Fruit fly (Drosophila melanogaster) whole organism, embryonic: ENCODE results near the gene pnt.

Experiments used
- Atf-2 ChIP-seq: fragments of 200-800 bp; sonication (Bioruptor generic); optimal IDR thresholded peaks from 2 replicates; lab custom pipeline; 2016; ENCODE audit warnings: missing biosample characterization, missing genetic modification characterization
- Awh ChIP-seq: fragments of 200-800 bp; sonication (Bioruptor generic); IDR thresholded peaks from 2 replicates; pipeline ENCODE4, ENCODE4 v1.3.6; 2022; ENCODE audit warnings: missing biosample characterization, missing genetic modification characterization
- CG10462 ChIP-seq: fragments of 200-800 bp; sonication (Bioruptor generic); optimal IDR thresholded peaks from 2 replicates; lab custom pipeline; 2016; ENCODE audit warnings: missing biosample characterization, missing genetic modification characterization
- CG12744 ChIP-seq: fragments of 200-800 bp; sonication (Bioruptor generic); optimal IDR thresholded peaks from 2 replicates; lab custom pipeline; 2016; ENCODE audit warnings: missing biosample characterization, missing genetic modification characterization
- CG12769 ChIP-seq: fragments of 200-800 bp; sonication (Bioruptor generic); optimal IDR thresholded peaks from 2 replicates; lab custom pipeline; 2019; ENCODE audit warnings: missing biosample characterization, mild to moderate bottlenecking, missing genetic modification characterization, moderate library complexity
- CG13123 ChIP-seq: fragments of 200-800 bp; sonication (Bioruptor generic); optimal IDR thresholded peaks from 2 replicates; lab custom pipeline; 2016; ENCODE audit warnings: missing biosample characterization, missing genetic modification characterization
- CG15696 ChIP-seq: fragments of 200-800 bp; sonication (Bioruptor generic); optimal IDR thresholded peaks from 2 replicates; lab custom pipeline; 2019; ENCODE audit warnings: missing biosample characterization, mild to moderate bottlenecking, missing genetic modification characterization, moderate library complexity
- CG17186 ChIP-seq: fragments of 200-800 bp; sonication (Bioruptor generic); optimal IDR thresholded peaks from 3 replicates; lab custom pipeline; 2017; ENCODE audit warnings: missing biosample characterization, missing genetic modification reagents, missing genetic modification characterization
- CG1792 ChIP-seq: fragments of 200-800 bp; sonication (Bioruptor generic); optimal IDR thresholded peaks from 2 replicates; lab custom pipeline; 2016; ENCODE audit warnings: missing biosample characterization, missing genetic modification characterization
- CG18262 ChIP-seq: fragments of 200-800 bp; optimal IDR thresholded peaks from 3 replicates; lab custom pipeline; 2019; ENCODE audit warnings: missing biosample characterization, mild to moderate bottlenecking, missing genetic modification characterization, moderate library complexity
- CG1832 ChIP-seq: fragments of 200-800 bp; sonication (Bioruptor generic); optimal IDR thresholded peaks from 2 replicates; lab custom pipeline; 2017; ENCODE audit warnings: missing biosample characterization, mild to moderate bottlenecking, missing genetic modification characterization, inconsistent platforms
- CG18619 ChIP-seq: fragments of 200-800 bp; sonication (Bioruptor generic); optimal IDR thresholded peaks from 3 replicates; lab custom pipeline; 2017; ENCODE audit warnings: missing biosample characterization, mild to moderate bottlenecking, missing genetic modification characterization
- CG18764 ChIP-seq: fragments of 200-800 bp; sonication (Bioruptor generic); optimal IDR thresholded peaks from 3 replicates; lab custom pipeline; 2016; ENCODE audit warnings: missing biosample characterization, missing genetic modification characterization
- CG2678 ChIP-seq: fragments of 200-800 bp; sonication (Bioruptor generic); optimal IDR thresholded peaks from 3 replicates; lab custom pipeline; 2019; ENCODE audit warnings: missing biosample characterization, mild to moderate bottlenecking, missing genetic modification characterization, moderate library complexity
- CG2875 ChIP-seq: fragments of 200-800 bp; sonication (Bioruptor generic); optimal IDR thresholded peaks from 2 replicates; lab custom pipeline; 2017; ENCODE audit warnings: missing biosample characterization, mild to moderate bottlenecking, missing genetic modification characterization, missing genetic modification reagents
- CG30431 ChIP-seq: fragments of 200-800 bp; sonication (Bioruptor generic); optimal IDR thresholded peaks from 2 replicates; lab custom pipeline; 2017; ENCODE audit warnings: missing biosample characterization, missing genetic modification characterization
- CG31224 ChIP-seq: fragments of 200-800 bp; sonication (Bioruptor generic); IDR thresholded peaks from 2 replicates; pipeline ENCODE4 v1.3.6; 2022; ENCODE audit warnings: missing biosample characterization, missing genetic modification characterization
- CG31388 ChIP-seq: fragments of 200-800 bp; sonication (Bioruptor generic); optimal IDR thresholded peaks from 2 replicates; lab custom pipeline; 2016; ENCODE audit warnings: missing biosample characterization, missing genetic modification characterization
- CG4404 ChIP-seq: fragments of 200-800 bp; sonication (Bioruptor generic); IDR thresholded peaks from 2 replicates; pipeline ENCODE4 v1.3.6; 2022; ENCODE audit warnings: missing biosample characterization, missing genetic modification characterization
- CG6683 ChIP-seq: fragments of 200-800 bp; sonication (Bioruptor generic); optimal IDR thresholded peaks from 2 replicates; lab custom pipeline; 2017; ENCODE audit warnings: missing biosample characterization, mild to moderate bottlenecking, missing genetic modification characterization, missing genetic modification reagents
- CG8924 ChIP-seq: fragments of 200-800 bp; optimal IDR thresholded peaks from 3 replicates; lab custom pipeline; 2019; ENCODE audit warnings: missing biosample characterization, mild to moderate bottlenecking, missing genetic modification characterization, moderate library complexity
- CG9876 ChIP-seq: fragments of 200-800 bp; sonication (Bioruptor generic); optimal IDR thresholded peaks from 2 replicates; lab custom pipeline; 2016; ENCODE audit warnings: missing biosample characterization, missing genetic modification characterization
- Camta ChIP-seq: fragments of 200-800 bp; sonication (Bioruptor generic); optimal IDR thresholded peaks from 2 replicates; lab custom pipeline; 2016; ENCODE audit warnings: missing biosample characterization, missing genetic modification characterization
- D19A ChIP-seq: fragments of 200-800 bp; optimal IDR thresholded peaks from 3 replicates; lab custom pipeline; 2019; ENCODE audit warnings: missing biosample characterization, mild to moderate bottlenecking, missing genetic modification characterization, moderate library complexity
- Dfd ChIP-seq, 2 experiments: fragments of >200 bp; optimal IDR thresholded peaks; 2 replicates each; lab custom pipeline; 2017; ENCODE audit warnings: missing biosample characterization in 2 of 2, missing genetic modification characterization in 2 of 2
- Doc2 ChIP-seq: fragments of 200-800 bp; sonication (Bioruptor generic); IDR thresholded peaks from 2 replicates; pipeline ENCODE4 v1.3.6; 2022; ENCODE audit warnings: missing biosample characterization, missing genetic modification characterization
- Fer3 ChIP-seq: fragments of 200-800 bp; sonication (Bioruptor generic); optimal IDR thresholded peaks from 2 replicates; lab custom pipeline; 2018; ENCODE audit warnings: missing biosample characterization, mild to moderate bottlenecking, missing genetic modification characterization, moderate library complexity
- HLH4C ChIP-seq: fragments of 200-800 bp; sonication (Bioruptor generic); IDR thresholded peaks from 3 replicates; pipeline ENCODE4 v1.3.6; 2022; ENCODE audit warnings: missing biosample characterization, missing genetic modification characterization; ENCODE audit not compliant: partially characterized antibody
- Hmr ChIP-seq: fragments of 200-800 bp; sonication (Bioruptor generic); optimal IDR thresholded peaks from 3 replicates; lab custom pipeline; 2017; ENCODE audit warnings: mild to moderate bottlenecking, missing biosample characterization, missing genetic modification reagents, missing genetic modification characterization
- Max ChIP-seq: fragments of 200-800 bp; sonication (Bioruptor generic); optimal IDR thresholded peaks from 2 replicates; lab custom pipeline; 2016; ENCODE audit warnings: missing biosample characterization, mild to moderate bottlenecking, missing genetic modification characterization
- Oli ChIP-seq: fragments of 200-800 bp; sonication (Bioruptor generic); optimal IDR thresholded peaks from 2 replicates; lab custom pipeline; 2018; ENCODE audit warnings: missing biosample characterization, mild to moderate bottlenecking, missing genetic modification characterization, moderate library complexity
- Spps ChIP-seq: fragments of 200-800 bp; sonication (Bioruptor generic); optimal IDR thresholded peaks from 2 replicates; lab custom pipeline; 2018; ENCODE audit warnings: missing biosample characterization, mild to moderate bottlenecking, missing genetic modification characterization
- Sry-β ChIP-seq: fragments of 200-800 bp; sonication (Bioruptor generic); optimal IDR thresholded peaks from 2 replicates; lab custom pipeline; 2018; ENCODE audit warnings: missing biosample characterization, mild to moderate bottlenecking, missing genetic modification characterization, moderate library complexity
- ab ChIP-seq: fragments of 200-800 bp; sonication (Bioruptor generic); optimal IDR thresholded peaks from 2 replicates; lab custom pipeline; 2016; ENCODE audit warnings: missing biosample characterization, missing genetic modification characterization
- cato ChIP-seq: fragments of 200-800 bp; sonication (Bioruptor generic); optimal IDR thresholded peaks from 2 replicates; lab custom pipeline; 2016; ENCODE audit warnings: missing biosample characterization, missing genetic modification characterization, borderline replicate concordance
- chif ChIP-seq, 2 experiments: fragments of 200-800 bp; sonication (Bioruptor generic); optimal IDR thresholded peaks; 3 replicates each; lab custom pipeline; 2016; ENCODE audit warnings: missing biosample characterization in 2 of 2, missing genetic modification characterization in 2 of 2
- croc ChIP-seq: fragments of 200-800 bp; sonication (Bioruptor generic); conservative IDR thresholded peaks from 3 replicates; pipeline ENCODE4 v1.3.6; 2022; ENCODE audit warnings: missing biosample characterization, missing genetic modification characterization
- dan ChIP-seq: fragments of 200-800 bp; sonication (Bioruptor generic); IDR thresholded peaks from 2 replicates; pipeline ENCODE4 v1.3.6; 2022; ENCODE audit warnings: missing biosample characterization, missing genetic modification characterization
- dmrt99B ChIP-seq: fragments of 200-800 bp; sonication (Bioruptor generic); optimal IDR thresholded peaks from 2 replicates; lab custom pipeline; 2018; ENCODE audit warnings: missing biosample characterization, mild to moderate bottlenecking, missing genetic modification characterization, moderate library complexity
- eve ChIP-seq, 2 experiments: fragments of >200 bp; optimal IDR thresholded peaks; 2 replicates each; lab custom pipeline; 2017; ENCODE audit warnings: missing biosample characterization in 2 of 2, missing genetic modification characterization in 2 of 2
- fu2 ChIP-seq: fragments of 200-800 bp; sonication (Bioruptor generic); optimal IDR thresholded peaks from 2 replicates; lab custom pipeline; 2016; ENCODE audit warnings: missing biosample characterization, missing genetic modification characterization
- kay ChIP-seq: fragments of 200-800 bp; sonication (Bioruptor generic); optimal IDR thresholded peaks from 2 replicates; lab custom pipeline; 2016; ENCODE audit warnings: missing biosample characterization, missing genetic modification characterization
- lab ChIP-seq: fragments of 200-800 bp; sonication (Bioruptor generic); optimal IDR thresholded peaks from 3 replicates; lab custom pipeline; 2017; ENCODE audit warnings: missing biosample characterization, missing genetic modification characterization, mild to moderate bottlenecking, moderate library complexity, missing genetic modification reagents
- luna ChIP-seq: fragments of 200-800 bp; sonication (Bioruptor generic); optimal IDR thresholded peaks from 2 replicates; lab custom pipeline; 2016; ENCODE audit warnings: missing biosample characterization, missing genetic modification characterization
- nom ChIP-seq: fragments of 200-800 bp; sonication (Bioruptor generic); optimal IDR thresholded peaks from 2 replicates; lab custom pipeline; 2017; ENCODE audit warnings: missing biosample characterization, missing genetic modification characterization, mild to moderate bottlenecking, moderate library complexity, missing genetic modification reagents
- peb ChIP-seq: fragments of 200-800 bp; sonication (Bioruptor generic); IDR thresholded peaks from 2 replicates; pipeline ENCODE4 v1.3.6; 2022; ENCODE audit warnings: missing biosample characterization, missing genetic modification characterization
- row ChIP-seq: fragments of 200-800 bp; sonication (Bioruptor generic); IDR thresholded peaks from 3 replicates; pipeline ENCODE4 v1.3.6; 2022; ENCODE audit warnings: missing biosample characterization, missing genetic modification characterization
- toy ChIP-seq: fragments of 200-800 bp; sonication (Bioruptor generic); IDR thresholded peaks from 2 replicates; pipeline ENCODE4 v1.3.6; 2022; ENCODE audit warnings: missing biosample characterization, missing genetic modification characterization

pnt gene

DNA sequence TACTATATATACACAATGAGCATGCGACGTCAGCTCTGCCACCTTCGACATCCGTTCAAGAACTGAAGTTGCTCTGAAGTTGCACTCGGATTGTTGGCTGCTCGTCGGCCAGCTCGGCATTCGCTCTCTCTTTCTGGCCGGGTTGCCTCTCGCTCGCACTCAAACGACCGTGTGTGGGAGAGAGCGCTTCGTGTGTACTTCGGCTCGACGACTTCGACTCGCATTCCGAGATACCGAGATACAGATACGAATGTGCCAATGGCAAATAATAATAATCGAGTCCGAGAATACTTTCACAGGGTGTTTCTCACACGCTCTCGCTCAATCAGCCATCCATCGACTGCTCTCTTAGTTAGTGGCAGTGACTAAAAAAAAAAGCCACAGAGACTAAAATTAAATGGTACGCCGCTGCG, 50.6 kb downstream of the pnt start (continued):
- TF ChIP-seq CG10462 (GFP tag; lab: Kevin White, UChicago) (no peak), CG1792 (GFP tag; lab: Kevin White, UChicago) (no peak), eve (GFP tag; optimal IDR thresholded peaks at IDR 0.05; lab: Kevin White, UChicago) (no peak), Sry-β (no peak), toy (GFP tag; lab: Robert Waterston, UW) (no peak), Doc2 (GFP tag; lab: Robert Waterston, UW) (no peak)

DNA sequence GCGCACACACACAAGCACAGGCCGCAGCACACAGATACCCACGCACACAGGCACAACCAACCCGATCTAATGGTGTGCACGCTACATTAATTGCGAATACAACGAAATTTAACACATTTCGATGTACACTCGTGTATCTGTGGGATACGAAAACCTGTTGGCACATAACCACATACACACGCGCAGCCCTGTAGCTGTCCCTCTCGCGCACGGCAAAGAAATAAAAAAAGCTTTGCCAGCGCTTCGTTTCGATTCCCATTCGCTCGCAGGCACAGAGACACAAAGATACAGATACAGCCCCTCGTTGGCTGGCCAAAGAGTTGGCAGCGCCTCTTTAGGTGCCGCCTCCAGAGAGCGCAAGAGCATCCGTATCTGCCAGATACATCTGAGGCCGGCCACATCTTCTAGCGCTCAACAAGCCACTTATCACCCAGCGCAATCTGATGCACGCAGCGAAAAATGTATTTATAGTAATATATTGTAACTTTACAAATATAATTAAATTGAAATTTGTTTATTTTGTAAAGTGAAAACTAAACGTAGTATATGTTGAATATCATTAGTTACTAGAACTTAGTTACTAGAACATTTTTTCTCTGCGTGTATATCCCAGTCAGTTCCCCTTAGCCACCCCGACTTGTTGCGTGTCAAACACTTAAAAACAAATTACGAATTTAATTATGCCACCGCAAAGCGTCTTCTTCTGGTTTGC, 52.7 kb downstream of the pnt start:
- TF ChIP-seq Awh (GFP tag; lab: Robert Waterston, UW) (peak; percentile 16; the same call in 1 of the 2 replicates), cato (GFP tag; lab: Kevin White, UChicago) (peak; percentile 19), CG18262 (tag; lab: Kevin White, UChicago) (peak; percentile 79), CG4404 (GFP tag; lab: Robert Waterston, UW) (peak; percentile 54), CG13123 (no peak), Atf-2 (GFP tag; lab: Kevin White, UChicago) (no peak), dan (GFP tag; lab: Robert Waterston, UW) (no peak), Hmr (GFP tag; lab: Kevin White, UChicago) (no peak), CG18764 (GFP tag; lab: Kevin White, UChicago) (peak; percentile 1), CG2875 (GFP tag; lab: Kevin White, UChicago) (peak; percentile 45), CG8924 (peak; percentile 31), CG15696 (tag; lab: Kevin White, UChicago) (no peak), Max (GFP tag; lab: Kevin White, UChicago) (peak; percentile 41), D19A (tag; lab: Kevin White, UChicago) (peak; percentile 47), dmrt99B (peak; percentile 63), CG31388 (peak; percentile 14), Fer3 (no peak), eve (GFP tag; optimal IDR thresholded peaks at IDR 0.05; lab: Kevin White, UChicago) (no peak), CG12769 (tag; lab: Kevin White, UChicago) (no peak), HLH4C (GFP tag; lab: Robert Waterston, UW) (no peak), peb (GFP tag; lab: Robert Waterston, UW) (0 out of 2 replicates have a peak, but pooled peaks have one; percentile 17), CG30431 (GFP tag; lab: Kevin White, UChicago) (peak; percentile 7), nom (GFP tag; lab: Kevin White, UChicago) (peak; percentile 66), Spps (tag; lab: Kevin White, UChicago) (peak; percentile 33), Camta (GFP tag; lab: Kevin White, UChicago) (no peak), lab (peak; percentile 45), luna (GFP tag; lab: Kevin White, UChicago) (no peak), CG12744 (GFP tag; lab: Kevin White, UChicago) (no peak), CG17186 (GFP tag; lab: Kevin White, UChicago) (no peak), chif (GFP tag; optimal IDR thresholded peaks at IDR 0.05; lab: Kevin White, UChicago) (peak in 1 of 2 experiments; percentile 8), CG9876 (GFP tag; lab: Kevin White, UChicago) (no peak), Oli (peak; percentile 38), CG1832 (peak; percentile 70), CG31224 (no peak), row (GFP tag; lab: Robert Waterston, UW) (peak; percentile 75), CG6683 (no peak), CG18619 (GFP tag; lab: Kevin White, UChicago) (no peak), Dfd (GFP tag; optimal IDR thresholded peaks at IDR 0.05; lab: Kevin White, UChicago) (no peak), ab (GFP tag; lab: Kevin White, UChicago) (no peak), kay (GFP tag; lab: Kevin White, UChicago) (no peak), fu2 (GFP tag; lab: Kevin White, UChicago) (no peak), CG2678 (tag; lab: Kevin White, UChicago) (no peak), croc (GFP tag; lab: Robert Waterston, UW) (peak; percentile 45)
